Fruit fly (Drosophila melanogaster) whole organism, embryonic: ENCODE results near the gene Or9a.

Experiments used
- CG10267 ChIP-seq: fragments of 200-800 bp; sonication (Bioruptor generic); optimal IDR thresholded peaks from 2 replicates; lab custom pipeline; 2018; ENCODE audit warnings: missing biosample characterization, mild to moderate bottlenecking, missing genetic modification characterization, moderate library complexity
- CG11560 ChIP-seq: fragments of 200-800 bp; sonication (Bioruptor generic); IDR thresholded peaks from 3 replicates; pipeline ENCODE4 v1.3.6; 2022; ENCODE audit warnings: missing biosample characterization, missing genetic modification characterization
- CG12236 ChIP-seq: fragments of 200-800 bp; sonication (Bioruptor generic); optimal IDR thresholded peaks from 2 replicates; lab custom pipeline; 2016; ENCODE audit warnings: missing biosample characterization, missing genetic modification characterization
- CG13424 ChIP-seq: fragments of 200-800 bp; sonication (Bioruptor generic); optimal IDR thresholded peaks from 2 replicates; lab custom pipeline; 2019; ENCODE audit warnings: missing biosample characterization, mild to moderate bottlenecking, missing genetic modification characterization, moderate library complexity
- CG14441 ChIP-seq: fragments of 200-800 bp; sonication (Bioruptor generic); IDR thresholded peaks from 2 replicates; pipeline ENCODE4 v1.3.6; 2022; ENCODE audit warnings: missing biosample characterization, missing genetic modification characterization
- CG14710 ChIP-seq: fragments of 200-800 bp; sonication (Bioruptor generic); optimal IDR thresholded peaks from 3 replicates; lab custom pipeline; 2019; ENCODE audit warnings: missing biosample characterization, mild to moderate bottlenecking, missing genetic modification characterization, moderate library complexity
- CG15011 ChIP-seq: fragments of 200-800 bp; sonication (Bioruptor generic); optimal IDR thresholded peaks from 3 replicates; lab custom pipeline; 2018; ENCODE audit warnings: missing biosample characterization, mild to moderate bottlenecking, missing genetic modification characterization
- CG15269 ChIP-seq: fragments of 200-800 bp; sonication (Bioruptor generic); optimal IDR thresholded peaks from 2 replicates; lab custom pipeline; 2018; ENCODE audit warnings: missing biosample characterization, mild to moderate bottlenecking, missing genetic modification characterization, moderate library complexity
- CG16815 ChIP-seq: fragments of 200-800 bp; sonication (Bioruptor generic); optimal IDR thresholded peaks from 3 replicates; lab custom pipeline; 2017; ENCODE audit warnings: missing biosample characterization, mild to moderate bottlenecking, missing genetic modification characterization
- CG16863 ChIP-seq: fragments of 200-800 bp; sonication (Bioruptor generic); optimal IDR thresholded peaks from 3 replicates; lab custom pipeline; 2016; ENCODE audit warnings: missing biosample characterization, missing genetic modification characterization
- CG17568 ChIP-seq: fragments of 200-800 bp; sonication (Bioruptor generic); optimal IDR thresholded peaks from 2 replicates; lab custom pipeline; 2018; ENCODE audit warnings: missing biosample characterization, mild to moderate bottlenecking, missing genetic modification characterization, moderate library complexity
- CG2199 ChIP-seq: fragments of 200-800 bp; sonication (Bioruptor generic); IDR thresholded peaks from 3 replicates; pipeline ENCODE4 v1.3.6; 2022; ENCODE audit warnings: missing biosample characterization, missing genetic modification characterization
- CG30403 ChIP-seq: fragments of 200-800 bp; sonication (Bioruptor generic); optimal IDR thresholded peaks from 3 replicates; lab custom pipeline; 2016; ENCODE audit warnings: missing biosample characterization, missing genetic modification characterization
- CG31365 ChIP-seq: fragments of 200-800 bp; sonication (Bioruptor generic); optimal IDR thresholded peaks from 2 replicates; lab custom pipeline; 2018; ENCODE audit warnings: missing biosample characterization, mild to moderate bottlenecking, missing genetic modification characterization
- CG31441 ChIP-seq: fragments of 200-800 bp; sonication (Bioruptor generic); IDR thresholded peaks from 2 replicates; pipeline ENCODE4 v1.3.6; 2022; ENCODE audit warnings: missing biosample characterization, missing genetic modification characterization
- CG33557 ChIP-seq: fragments of 200-800 bp; sonication (Bioruptor generic); optimal IDR thresholded peaks from 2 replicates; lab custom pipeline; 2019; ENCODE audit warnings: missing biosample characterization, mild to moderate bottlenecking, missing genetic modification characterization, moderate library complexity
- CG42726 ChIP-seq: fragments of 200-800 bp; sonication (Bioruptor generic); IDR thresholded peaks from 2 replicates; pipeline ENCODE4 v1.3.6; 2022; ENCODE audit warnings: missing biosample characterization, missing genetic modification characterization; ENCODE audit not compliant: partially characterized antibody
- CG4360 ChIP-seq: fragments of 200-800 bp; sonication (Bioruptor generic); IDR thresholded peaks from 2 replicates; pipeline ENCODE4 v1.3.6; 2022; ENCODE audit warnings: missing biosample characterization, missing genetic modification characterization
- CG4404 ChIP-seq: fragments of 200-800 bp; sonication (Bioruptor generic); IDR thresholded peaks from 2 replicates; pipeline ENCODE4 v1.3.6; 2022; ENCODE audit warnings: missing biosample characterization, missing genetic modification characterization
- CG4730 ChIP-seq: fragments of 200-800 bp; sonication (Bioruptor generic); IDR thresholded peaks from 2 replicates; pipeline ENCODE4 v1.3.6; 2022; ENCODE audit warnings: missing biosample characterization, missing genetic modification characterization
- CG5180 ChIP-seq: fragments of 200-800 bp; sonication (Bioruptor generic); optimal IDR thresholded peaks from 3 replicates; lab custom pipeline; 2017; ENCODE audit warnings: missing biosample characterization, missing genetic modification characterization, mild to moderate bottlenecking, moderate library complexity, missing genetic modification reagents
- CG7556 ChIP-seq: fragments of 200-800 bp; sonication (Bioruptor generic); optimal IDR thresholded peaks from 2 replicates; lab custom pipeline; 2017; ENCODE audit warnings: missing biosample characterization, mild to moderate bottlenecking, missing genetic modification characterization
- Ets97D ChIP-seq: fragments of 200-800 bp; sonication (Bioruptor generic); optimal IDR thresholded peaks from 3 replicates; lab custom pipeline; 2016; ENCODE audit warnings: missing biosample characterization, missing genetic modification characterization
- HLHmδ ChIP-seq: fragments of 200-800 bp; sonication (Bioruptor generic); optimal IDR thresholded peaks from 2 replicates; lab custom pipeline; 2018; ENCODE audit warnings: missing biosample characterization, mild to moderate bottlenecking, missing genetic modification characterization, moderate library complexity
- Hr3 ChIP-seq: fragments of 200-800 bp; sonication (Bioruptor generic); optimal IDR thresholded peaks from 3 replicates; lab custom pipeline; 2016; ENCODE audit warnings: missing biosample characterization, missing genetic modification characterization
- Jarid2 ChIP-seq: fragments of 200-800 bp; sonication (Bioruptor generic); optimal IDR thresholded peaks from 3 replicates; lab custom pipeline; 2017; ENCODE audit warnings: mild to moderate bottlenecking, missing biosample characterization, missing genetic modification reagents, missing genetic modification characterization
- MESR4 ChIP-seq: fragments of 200-800 bp; sonication (Bioruptor generic); optimal IDR thresholded peaks from 2 replicates; lab custom pipeline; 2018; ENCODE audit warnings: missing biosample characterization, mild to moderate bottlenecking, missing genetic modification characterization, moderate library complexity
- Nf-YC ChIP-seq: fragments of 200-800 bp; optimal IDR thresholded peaks from 3 replicates; lab custom pipeline; 2019; ENCODE audit warnings: missing biosample characterization, mild to moderate bottlenecking, missing genetic modification characterization, moderate library complexity
- Opbp ChIP-seq: fragments of 200-800 bp; sonication (Bioruptor generic); IDR thresholded peaks from 3 replicates; pipeline ENCODE4 v1.3.6; 2022; ENCODE audit warnings: missing biosample characterization, missing genetic modification characterization; ENCODE audit not compliant: partially characterized antibody
- Six4 ChIP-seq: fragments of 200-800 bp; sonication (Bioruptor generic); optimal IDR thresholded peaks from 2 replicates; lab custom pipeline; 2016; ENCODE audit warnings: missing biosample characterization, missing genetic modification characterization
- Trl ChIP-seq, 3 experiments: fragments of >200 bp in 2 of 3; fragments of 200-800 bp in 1 of 3; sonication (Bioruptor generic) in 1 of 3; optimal IDR thresholded peaks; 2 replicates in 1 of 3; 3 replicates in 2 of 3; lab custom pipeline; 2016 to 2017; ENCODE audit warnings: missing biosample characterization in 1 of 3, missing genetic modification characterization in 1 of 3
- ash1 ChIP-seq: fragments of 200-800 bp; sonication (Bioruptor generic); optimal IDR thresholded peaks from 2 replicates; lab custom pipeline; 2018; ENCODE audit warnings: missing biosample characterization, mild to moderate bottlenecking, missing genetic modification characterization
- dmrt11E ChIP-seq: fragments of 200-800 bp; sonication (Bioruptor generic); optimal IDR thresholded peaks from 3 replicates; lab custom pipeline; 2018; ENCODE audit warnings: missing biosample characterization, mild to moderate bottlenecking, missing genetic modification characterization, moderate library complexity
- en ChIP-seq: fragments of 200-800 bp; sonication (Bioruptor generic); optimal IDR thresholded peaks from 2 replicates; lab custom pipeline; 2016; ENCODE audit warnings: missing biosample characterization, missing genetic modification characterization
- exex ChIP-seq: fragments of 200-800 bp; sonication (Bioruptor generic); optimal IDR thresholded peaks from 4 replicates; lab custom pipeline; 2018; ENCODE audit warnings: missing biosample characterization, mild to moderate bottlenecking, missing genetic modification characterization, moderate library complexity
- h ChIP-seq: fragments of >200 bp; optimal IDR thresholded peaks from 2 replicates; lab custom pipeline; 2017
- ham ChIP-seq: fragments of 200-800 bp; sonication (Bioruptor generic); IDR thresholded peaks from 2 replicates; pipeline ENCODE4 v1.3.6; 2022; ENCODE audit warnings: missing biosample characterization, missing genetic modification characterization
- jumu ChIP-seq: fragments of 200-800 bp; sonication (Bioruptor generic); optimal IDR thresholded peaks from 3 replicates; lab custom pipeline; 2016; ENCODE audit warnings: missing biosample characterization, missing genetic modification characterization
- nom ChIP-seq: fragments of 200-800 bp; sonication (Bioruptor generic); optimal IDR thresholded peaks from 2 replicates; lab custom pipeline; 2017; ENCODE audit warnings: missing biosample characterization, missing genetic modification characterization, mild to moderate bottlenecking, moderate library complexity, missing genetic modification reagents
- onecut ChIP-seq: fragments of 200-800 bp; sonication (Bioruptor generic); IDR thresholded peaks from 2 replicates; pipeline ENCODE4 v1.3.6; 2022; ENCODE audit warnings: missing biosample characterization, missing genetic modification characterization
- pfk ChIP-seq: fragments of 200-800 bp; sonication (Bioruptor generic); optimal IDR thresholded peaks from 2 replicates; lab custom pipeline; 2018; ENCODE audit warnings: missing biosample characterization, mild to moderate bottlenecking, missing genetic modification characterization, moderate library complexity
- prd ChIP-seq, 3 experiments: fragments of >200 bp in 2 of 3; fragments of 200-800 bp in 1 of 3; sonication (Bioruptor generic) in 1 of 3; optimal IDR thresholded peaks in 2 of 3; IDR thresholded peaks in 1 of 3; 2 replicates in 2 of 3; 3 replicates in 1 of 3; pipeline versions ENCODE4 v1.3.6 to Lab custom; 2017 to 2022; ENCODE audit warnings: missing biosample characterization in 1 of 3, missing genetic modification characterization in 1 of 3
- sr ChIP-seq: fragments of 200-800 bp; sonication (Bioruptor generic); IDR thresholded peaks from 3 replicates; pipeline ENCODE4 v1.3.6; 2022; ENCODE audit warnings: missing biosample characterization, missing genetic modification characterization
- tio ChIP-seq: fragments of 200-800 bp; sonication (Bioruptor generic); optimal IDR thresholded peaks from 2 replicates; lab custom pipeline; 2017; ENCODE audit warnings: missing biosample characterization, missing genetic modification characterization, inconsistent platforms
- tna ChIP-seq: fragments of 200-800 bp; sonication (Bioruptor generic); IDR thresholded peaks from 2 replicates; pipeline ENCODE4 v1.3.6; 2022; ENCODE audit warnings: missing biosample characterization, missing genetic modification characterization; ENCODE audit not compliant: partially characterized antibody
- twi ChIP-seq: fragments of 200-800 bp; optimal IDR thresholded peaks from 2 replicates; lab custom pipeline; 2019; ENCODE audit warnings: missing biosample characterization, mild to moderate bottlenecking, missing genetic modification characterization, moderate library complexity
- vvl ChIP-seq: fragments of 200-800 bp; sonication (Bioruptor generic); IDR thresholded peaks from 2 replicates; pipeline ENCODE4 v1.3.6; 2022; ENCODE audit warnings: missing biosample characterization, missing genetic modification characterization
- yki ChIP-seq: fragments of >200 bp; optimal IDR thresholded peaks from 3 replicates; lab custom pipeline; 2018
- zfh1 ChIP-seq: fragments of 200-800 bp; sonication (Bioruptor generic); IDR thresholded peaks from 3 replicates; pipeline ENCODE4 v1.3.6; 2022; ENCODE audit warnings: missing biosample characterization, missing genetic modification characterization

The Or9a gene

DNA sequence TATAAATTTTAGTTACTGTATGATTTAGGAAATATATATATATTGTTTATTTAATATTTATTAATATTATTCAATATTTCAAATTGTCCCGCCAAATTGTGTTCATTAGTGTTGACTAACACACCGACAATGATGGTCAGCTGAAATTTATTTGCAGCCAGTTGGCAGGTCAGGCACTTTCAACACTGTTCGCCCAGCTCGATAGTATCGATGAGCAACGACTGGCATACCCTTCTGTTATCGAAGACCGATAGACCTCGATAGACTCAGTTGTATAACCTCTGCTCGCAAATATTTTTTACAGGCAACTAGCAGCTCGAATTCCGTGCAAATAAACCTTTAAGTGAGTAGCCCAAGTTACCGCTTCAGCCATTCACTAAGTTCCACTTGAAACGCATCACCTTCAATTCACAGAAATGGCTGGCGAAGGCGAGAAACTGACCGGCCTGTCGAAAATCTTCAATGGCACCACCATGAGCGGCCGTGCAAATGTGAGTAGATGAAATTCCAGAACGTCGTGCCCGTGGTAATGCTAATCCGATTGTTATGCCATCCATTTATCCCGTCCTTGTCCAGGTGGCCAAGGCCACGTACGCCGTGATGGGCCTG lies 1.1 kb upstream of the Or9a start, which contains the start of gene Neb-cGP (continued):
- TF ChIP-seq pfk (GFP tag; lab: Kevin White, UChicago) (peak; percentile 34), CG17568 (GFP tag; lab: Kevin White, UChicago) (no peak), CG4360 (GFP tag; lab: Robert Waterston, UW) (no peak), CG42726 (GFP tag; lab: Robert Waterston, UW) (peak; percentile 96), yki (lab: Kevin White, UChicago) (no peak), tna (GFP tag; lab: Robert Waterston, UW) (peak; percentile 94), nom (GFP tag; lab: Kevin White, UChicago) (peak; percentile 35), CG16863 (GFP tag; lab: Kevin White, UChicago) (no peak), HLHmδ (GFP tag; lab: Kevin White, UChicago) (peak; percentile 50), zfh1 (GFP tag; lab: Robert Waterston, UW) (peak; percentile 69; the same call in 2 of the 3 replicates), h (lab: Kevin White, UChicago) (no peak), tio (GFP tag; lab: Kevin White, UChicago) (no peak), MESR4 (peak; percentile 94), CG12236 (no peak), en (GFP tag; lab: Kevin White, UChicago) (no peak), CG33557 (peak; percentile 30), CG15269 (tag; lab: Kevin White, UChicago) (peak; percentile 52), Ets97D (GFP tag; lab: Kevin White, UChicago) (peak; percentile 93), exex (tag; lab: Kevin White, UChicago) (peak; percentile 18), CG14710 (tag; lab: Kevin White, UChicago) (peak; percentile 70), CG30403 (GFP tag; lab: Kevin White, UChicago) (peak; percentile 55), ham (GFP tag; lab: Robert Waterston, UW) (no peak), sr (no peak), Trl (optimal IDR thresholded peaks at IDR 0.05; lab: Kevin White, UChicago) (no peak), Trl (GFP tag; optimal IDR thresholded peaks at IDR 0.05; lab: Kevin White, UChicago) (peak; percentile 66), CG5180 (GFP tag; lab: Kevin White, UChicago) (no peak), vvl (peak; percentile 82), CG14441 (GFP tag; lab: Robert Waterston, UW) (0 out of 2 replicates have a peak, but pooled peaks have one; percentile 7), ash1 (GFP tag; lab: Kevin White, UChicago) (no peak), CG31365 (tag; lab: Kevin White, UChicago) (no peak), CG31441 (GFP tag; lab: Robert Waterston, UW) (peak; percentile 50), Nf-YC (tag; lab: Kevin White, UChicago) (peak; percentile 57), Hr3 (peak; percentile 59), prd (optimal IDR thresholded peaks at IDR 0.05; lab: Kevin White, UChicago) (no peak), prd (GFP tag; IDR thresholded peaks at IDR 0.05; lab: Robert Waterston, UW) (peak; percentile 39; the same call in 1 of the 3 replicates), Jarid2 (GFP tag; lab: Kevin White, UChicago) (no peak), Opbp (GFP tag; lab: Robert Waterston, UW) (peak; percentile 95), CG2199 (no peak), CG7556 (peak; percentile 20), CG10267 (peak; percentile 99), CG4730 (GFP tag; lab: Robert Waterston, UW) (no peak), twi (tag; lab: Kevin White, UChicago) (no peak), Six4 (GFP tag; lab: Kevin White, UChicago) (peak; percentile 38), CG11560 (tag; lab: Robert Waterston, UW) (peak; percentile 34; the same call in 1 of the 3 replicates), onecut (0 out of 2 replicates have a peak, but pooled peaks have one; percentile 35), jumu (GFP tag; lab: Kevin White, UChicago) (peak; percentile 51), CG4404 (no peak), dmrt11E (tag; lab: Kevin White, UChicago) (peak; percentile 43), CG15011 (GFP tag; lab: Kevin White, UChicago) (no peak), CG13424 (tag; lab: Kevin White, UChicago) (peak; percentile 46), CG16815 (GFP tag; lab: Kevin White, UChicago) (peak; percentile 14)
